Fruit fly (Drosophila melanogaster): Measurements from ENCODE around the gene CG4101.

DNA sequence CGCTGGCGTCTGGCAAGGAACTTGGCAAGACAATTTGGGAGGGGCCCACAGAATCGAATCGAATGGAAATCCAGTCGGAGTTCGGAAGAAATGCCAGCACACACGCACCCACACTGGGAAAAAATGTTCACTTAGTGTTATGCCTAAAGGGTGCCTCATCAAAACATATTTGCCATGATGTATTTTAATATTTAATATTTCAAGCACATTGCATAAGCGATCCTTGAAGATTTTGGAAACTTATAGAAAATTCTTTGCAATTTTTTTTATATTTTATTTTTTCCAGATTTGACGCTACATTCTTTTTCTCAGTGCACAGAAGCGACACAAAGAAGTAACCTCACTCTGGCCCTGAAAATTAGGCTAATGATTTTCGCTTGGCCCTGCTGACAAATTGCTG lies 46.2 kb upstream of the CG4101 start:
- TF ChIP-seq CG11617 (GFP tag; optimal IDR thresholded peaks at IDR 0.05) (no peak), Clk (GFP tag; optimal IDR thresholded peaks at IDR 0.05) (no peak), Mnt (GFP tag; optimal IDR thresholded peaks at IDR 0.05) (no peak), Crg-1 (GFP tag; optimal IDR thresholded peaks at IDR 0.05) (no peak), kay (GFP tag; ENCODE audit: borderline replicate concordance) (no peak), bab1 (GFP tag; optimal IDR thresholded peaks at IDR 0.05) (no peak), CG5204 (GFP tag; optimal IDR thresholded peaks at IDR 0.05) (no peak), cic (GFP tag; optimal IDR thresholded peaks at IDR 0.05) (no peak), CG1620 (GFP tag; optimal IDR thresholded peaks at IDR 0.05) (no peak), tj (GFP tag; optimal IDR thresholded peaks at IDR 0.05) (no peak)

All from whole organism, adult.